Worm (Caenorhabditis elegans): ENCODE data around the gene H20J04.1.

DNA sequence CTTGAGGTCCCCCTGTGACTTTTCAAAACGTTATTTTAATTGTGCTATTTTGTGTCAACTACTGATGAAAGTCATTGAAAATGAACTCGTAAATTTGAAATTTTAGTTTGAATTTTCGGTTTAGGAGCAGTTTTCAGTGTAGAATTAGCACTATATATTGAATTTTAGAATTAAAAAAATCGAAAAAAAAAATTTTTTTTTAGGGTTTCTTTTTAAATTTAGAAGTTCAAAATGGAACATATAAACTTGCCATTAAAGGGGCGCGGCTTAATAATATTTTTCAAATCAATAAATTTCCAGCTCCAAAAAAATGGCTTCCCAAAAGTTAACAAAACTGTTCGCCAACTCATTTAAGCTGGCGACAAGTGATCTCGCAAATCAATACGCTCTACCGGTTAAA, 4.5 kb upstream of the H20J04.1 start, which contains the start of gene H20J04.9:
- TF ChIP-seq saeg-2 (GFP tag; IDR thresholded peaks at IDR 0.05) (no peak), unc-39 (tag; optimal IDR thresholded peaks at IDR 0.05) (no peak), unc-62 (GFP tag; optimal IDR thresholded peaks at IDR 0.05 in 1 of 2) (no peak), unc-62 (tag; optimal IDR thresholded peaks at IDR 0.05) (no peak), unc-130 (GFP tag; optimal IDR thresholded peaks at IDR 0.05) (no peak), pqm-1 (tag; optimal IDR thresholded peaks at IDR 0.05) (no peak)
